Worm (Caenorhabditis elegans) whole organism, late embryonic: ENCODE measurements around the gene frpr-3.

Experiments used
- Y22D7AL.16 ChIP-seq: sonication (generic microtip); optimal IDR thresholded peaks from 2 replicates; lab custom pipeline; 2016; ENCODE audit warnings: missing genetic modification characterization, missing compliant biosample characterization
- ceh-18 ChIP-seq: sonication (generic microtip); optimal IDR thresholded peaks from 2 replicates; lab custom pipeline; 2016; ENCODE audit warnings: missing genetic modification characterization, missing compliant biosample characterization
- ceh-45 ChIP-seq: fragments of 200-800 bp; sonication (Bioruptor generic); IDR thresholded peaks from 2 replicates; pipeline ENCODE4 v1.3.6; 2022; ENCODE audit warnings: missing genetic modification reagents, missing genetic modification characterization, missing compliant biosample characterization
- fkh-10 ChIP-seq: fragments of 150-350 bp; optimal IDR thresholded peaks from 2 replicates; lab custom pipeline; 2014; ENCODE audit warnings: missing biosample characterization, missing genetic modification reagents, missing genetic modification characterization
- hlh-15 ChIP-seq: sonication (generic microtip); optimal IDR thresholded peaks from 2 replicates; lab custom pipeline; 2016; ENCODE audit warnings: missing genetic modification characterization, missing compliant biosample characterization
- nhr-11 ChIP-seq: fragments of 150-350 bp; optimal IDR thresholded peaks from 2 replicates; lab custom pipeline; 2014; ENCODE audit warnings: missing biosample characterization, missing genetic modification characterization
- unc-86 ChIP-seq: sonication (generic microtip); optimal IDR thresholded peaks from 2 replicates; lab custom pipeline; 2016; ENCODE audit warnings: missing genetic modification characterization, missing compliant biosample characterization

DNA sequence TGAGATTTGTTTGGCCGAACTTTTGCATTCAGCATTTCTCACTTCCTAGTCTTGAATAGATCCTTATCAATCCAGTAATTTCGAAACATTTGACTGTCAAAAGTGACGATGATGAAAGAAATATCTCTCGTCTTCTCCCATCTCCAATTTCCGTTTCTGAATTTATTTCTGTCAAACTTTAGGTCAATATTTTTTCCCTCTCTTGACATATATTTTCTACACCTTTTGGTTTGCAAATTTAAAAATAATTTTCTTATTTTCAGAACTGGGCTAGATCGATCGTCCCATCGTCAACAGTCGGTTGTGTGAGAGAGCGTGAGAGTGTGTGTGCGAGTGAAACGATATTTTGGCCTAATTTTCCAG is 33.7 kb downstream of the frpr-3 start, which contains the start of gene xpo-1:
- TF ChIP-seq ceh-18 (tag; lab: Kevin White, UChicago): no peak
- TF ChIP-seq ceh-45: no peak
- no peak for TF ChIP-seq fkh-10 (GFP tag; lab: Kevin White, UChicago)
- no peak for TF ChIP-seq nhr-11 (tag; lab: Kevin White, UChicago)
- TF ChIP-seq Y22D7AL.16 (tag; lab: Kevin White, UChicago): no peak
- no peak for TF ChIP-seq hlh-15 (tag; lab: Kevin White, UChicago)
- TF ChIP-seq unc-86: no peak
